Worm (Caenorhabditis elegans) whole organism, L3 larva: ENCODE results near the gene C48B4.9.

Experiments used
- R02D3.7 ChIP-seq: fragments of 150-350 bp; optimal IDR thresholded peaks from 2 replicates; lab custom pipeline; 2014; ENCODE audit warnings: missing biosample characterization, missing genetic modification characterization
- ama-1 ChIP-seq: fragments of 150-350 bp; optimal IDR thresholded peaks from 2 replicates; lab custom pipeline; 2018
- ceh-16 ChIP-seq: sonication (generic microtip); optimal IDR thresholded peaks from 2 replicates; lab custom pipeline; 2017; ENCODE audit warnings: missing biosample characterization, missing genetic modification characterization
- ceh-28 ChIP-seq: fragments of 150-350 bp; optimal IDR thresholded peaks from 2 replicates; lab custom pipeline; 2014; ENCODE audit warnings: missing biosample characterization, missing genetic modification reagents, missing genetic modification characterization
- ceh-82 ChIP-seq: fragments of 150-350 bp; optimal IDR thresholded peaks from 2 replicates; lab custom pipeline; 2014; ENCODE audit warnings: missing biosample characterization, missing genetic modification characterization
- ceh-9 ChIP-seq: sonication (generic microtip); optimal IDR thresholded peaks from 2 replicates; lab custom pipeline; 2018; ENCODE audit warnings: missing biosample characterization, missing genetic modification characterization
- daf-12 ChIP-seq: fragments of 150-350 bp; optimal IDR thresholded peaks from 2 replicates; lab custom pipeline; 2014; ENCODE audit warnings: missing biosample characterization, missing genetic modification reagents, missing genetic modification characterization
- egl-27 ChIP-seq: sonication (generic microtip); optimal IDR thresholded peaks from 4 replicates; lab custom pipeline; 2017; ENCODE audit warnings: missing biosample characterization, missing genetic modification reagents, missing genetic modification characterization
- egl-5 ChIP-seq: fragments of 150-350 bp; optimal IDR thresholded peaks from 2 replicates; lab custom pipeline; 2017; ENCODE audit warnings: missing biosample characterization, missing genetic modification reagents, missing genetic modification characterization, inconsistent platforms
- elt-1 ChIP-seq: fragments of 150-350 bp; optimal IDR thresholded peaks from 2 replicates; lab custom pipeline; 2014; ENCODE audit warnings: missing biosample characterization, missing genetic modification characterization
- elt-2 ChIP-seq: sonication (generic microtip); optimal IDR thresholded peaks from 2 replicates; lab custom pipeline; 2016; ENCODE audit warnings: missing genetic modification reagents, mild to moderate bottlenecking, missing genetic modification characterization, missing compliant biosample characterization
- elt-3 ChIP-seq, 3 experiments: fragments of 150-350 bp in 1 of 3; sonication (generic microtip) in 2 of 3; optimal IDR thresholded peaks; 2 replicates in 2 of 3; 4 replicates in 1 of 3; lab custom pipeline; 2014 to 2017; ENCODE audit warnings: missing biosample characterization in 3 of 3, missing genetic modification characterization in 3 of 3
- eor-1 ChIP-seq, 2 experiments: fragments of 150-350 bp; optimal IDR thresholded peaks; 2 replicates each; lab custom pipeline; 2014 to 2018; ENCODE audit warnings: missing biosample characterization in 2 of 2, missing genetic modification characterization in 2 of 2
- fkh-10 ChIP-seq: sonication (generic microtip); optimal IDR thresholded peaks from 2 replicates; lab custom pipeline; 2017; ENCODE audit warnings: missing biosample characterization, missing genetic modification reagents, missing genetic modification characterization
- fkh-2 ChIP-seq: fragments of 150-350 bp; optimal IDR thresholded peaks from 2 replicates; lab custom pipeline; 2014; ENCODE audit warnings: missing biosample characterization, missing genetic modification reagents, missing genetic modification characterization
- fos-1 ChIP-seq: fragments of 150-350 bp; optimal IDR thresholded peaks from 2 replicates; lab custom pipeline; 2014; ENCODE audit warnings: missing biosample characterization, missing genetic modification characterization
- hmg-11 ChIP-seq: sonication (generic microtip); optimal IDR thresholded peaks from 2 replicates; lab custom pipeline; 2016; ENCODE audit warnings: missing genetic modification characterization, missing compliant biosample characterization
- lin-15B ChIP-seq: fragments of 150-350 bp; optimal IDR thresholded peaks from 2 replicates; lab custom pipeline; 2014; ENCODE audit warnings: missing biosample characterization, missing genetic modification characterization
- lin-39 ChIP-seq: fragments of 150-350 bp; optimal IDR thresholded peaks from 2 replicates; lab custom pipeline; 2018; ENCODE audit warnings: missing biosample characterization, missing genetic modification reagents, missing genetic modification characterization
- lsy-12 ChIP-seq: sonication (generic microtip); optimal IDR thresholded peaks from 2 replicates; lab custom pipeline; 2016; ENCODE audit warnings: mild to moderate bottlenecking, missing genetic modification characterization, missing compliant biosample characterization
- mml-1 ChIP-seq: fragments of 150-350 bp; sonication (generic microtip); optimal IDR thresholded peaks from 3 replicates; lab custom pipeline; 2014; ENCODE audit warnings: missing biosample characterization, missing genetic modification characterization
- nfya-1 ChIP-seq: sonication (generic microtip); optimal IDR thresholded peaks from 2 replicates; lab custom pipeline; 2017; ENCODE audit warnings: missing genetic modification characterization, mild to moderate bottlenecking, missing compliant biosample characterization, antibody characterized with exemption, moderate library complexity; ENCODE audit not compliant: insufficient read depth
- nhr-11 ChIP-seq: fragments of 150-350 bp; optimal IDR thresholded peaks from 2 replicates; lab custom pipeline; 2014; ENCODE audit warnings: missing biosample characterization, missing genetic modification characterization
- nhr-12 ChIP-seq: fragments of 150-350 bp; optimal IDR thresholded peaks from 2 replicates; lab custom pipeline; 2014; ENCODE audit warnings: missing biosample characterization, missing genetic modification characterization
- nhr-23 ChIP-seq: fragments of 150-350 bp; optimal IDR thresholded peaks from 2 replicates; lab custom pipeline; 2014; ENCODE audit warnings: missing biosample characterization, missing genetic modification reagents, missing genetic modification characterization
- nhr-237 ChIP-seq: fragments of 150-350 bp; optimal IDR thresholded peaks from 2 replicates; lab custom pipeline; 2014; ENCODE audit warnings: missing biosample characterization, missing genetic modification characterization
- nhr-25 ChIP-seq: sonication (generic microtip); optimal IDR thresholded peaks from 2 replicates; lab custom pipeline; 2017; ENCODE audit warnings: missing biosample characterization, missing genetic modification characterization
- nhr-28 ChIP-seq: fragments of 150-350 bp; optimal IDR thresholded peaks from 2 replicates; lab custom pipeline; 2014; ENCODE audit warnings: missing biosample characterization, missing genetic modification characterization
- nhr-43 ChIP-seq: sonication (generic microtip); optimal IDR thresholded peaks from 2 replicates; lab custom pipeline; 2016; ENCODE audit warnings: mild to moderate bottlenecking, missing genetic modification characterization, missing compliant biosample characterization; ENCODE audit not compliant: poor library complexity, severe bottlenecking
- nhr-67 ChIP-seq: fragments of 150-350 bp; optimal IDR thresholded peaks from 2 replicates; lab custom pipeline; 2014; ENCODE audit warnings: missing biosample characterization, missing genetic modification characterization
- nhr-77 ChIP-seq: fragments of 150-350 bp; optimal IDR thresholded peaks from 2 replicates; lab custom pipeline; 2014; ENCODE audit warnings: missing biosample characterization, missing genetic modification characterization
- pha-4 ChIP-seq: fragments of 150-350 bp; optimal IDR thresholded peaks from 2 replicates; lab custom pipeline; 2014; ENCODE audit warnings: missing biosample characterization, missing genetic modification reagents, missing genetic modification characterization
- sea-2 ChIP-seq: fragments of 150-350 bp; sonication (generic microtip); optimal IDR thresholded peaks from 4 replicates; lab custom pipeline; 2014; ENCODE audit warnings: missing biosample characterization, missing genetic modification reagents, missing genetic modification characterization
- skn-1 ChIP-seq: fragments of 150-350 bp; optimal IDR thresholded peaks from 2 replicates; lab custom pipeline; 2014; ENCODE audit warnings: missing biosample characterization, missing genetic modification characterization
- snpc-4 ChIP-seq: fragments of 150-350 bp; optimal IDR thresholded peaks from 2 replicates; lab custom pipeline; 2014; ENCODE audit warnings: missing biosample characterization, missing genetic modification characterization
- unc-39 ChIP-seq: sonication (generic microtip); optimal IDR thresholded peaks from 4 replicates; lab custom pipeline; 2017; ENCODE audit warnings: missing biosample characterization, missing genetic modification characterization
- unc-62 ChIP-seq: fragments of 150-350 bp; sonication (generic microtip); optimal IDR thresholded peaks from 4 replicates; lab custom pipeline; 2014; ENCODE audit warnings: missing biosample characterization, missing genetic modification reagents, missing genetic modification characterization
- zag-1 ChIP-seq: fragments of 150-350 bp; optimal IDR thresholded peaks from 2 replicates; lab custom pipeline; 2014; ENCODE audit warnings: missing biosample characterization, missing genetic modification characterization
- ztf-11 ChIP-seq: fragments of 150-350 bp; optimal IDR thresholded peaks from 2 replicates; lab custom pipeline; 2014; ENCODE audit warnings: missing biosample characterization, missing genetic modification characterization
- ztf-4 ChIP-seq: fragments of 150-350 bp; optimal IDR thresholded peaks from 2 replicates; lab custom pipeline; 2014; ENCODE audit warnings: missing biosample characterization, missing genetic modification characterization

C48B4.9 gene

ce11 chrIII:9528824-9529223, 34.3 kb downstream of the C48B4.9 start, which contains the start of gene ZK1098.2:
TSS of gene ZK1098.2 (plus strand) at chrIII:9529159.
- TF ChIP-seq nfya-1 (peak; percentile 34), pha-4 (tag; lab: Kevin White, UChicago) (peak; percentile 69), nhr-11 (tag; lab: Kevin White, UChicago) (no peak)

ce11 chrIII:9526851-9527250, 36.3 kb downstream of the C48B4.9 start, which contains the start of gene ZK1098.6:
TSS of gene ZK1098.6 (plus strand) at chrIII:9527151.
- TF ChIP-seq nhr-11 (tag; lab: Kevin White, UChicago): no peak
- TF ChIP-seq elt-3 (tag; optimal IDR thresholded peaks at IDR 0.05; lab: Kevin White, UChicago): no peak
- TF ChIP-seq lin-39 (tag; lab: Kevin White, UChicago): no peak
- no peak for TF ChIP-seq ztf-11 (tag; lab: Kevin White, UChicago)
- no peak for TF ChIP-seq ztf-4 (tag; lab: Kevin White, UChicago)
- TF ChIP-seq lin-15B (tag; lab: Kevin White, UChicago): no peak
- TF ChIP-seq snpc-4 (tag; lab: Kevin White, UChicago): no peak
- no peak for TF ChIP-seq fkh-2 (tag; lab: Kevin White, UChicago)
- no peak for TF ChIP-seq mml-1 (tag; lab: Kevin White, UChicago)
- no peak for TF ChIP-seq nhr-28
- no peak for TF ChIP-seq nhr-12
- TF ChIP-seq nhr-23 (tag; lab: Kevin White, UChicago): no peak
- TF ChIP-seq ceh-9: no peak

ce11 chrIII:9525252-9525651, 37.9 kb downstream of the C48B4.9 start, which contains the start of gene trpp-3:
TSS of gene trpp-3 (plus strand) at chrIII:9525552.
- TF ChIP-seq sea-2 (GFP tag; lab: Kevin White, UChicago) (no peak), nhr-237 (tag; lab: Kevin White, UChicago) (no peak), nhr-43 (tag; lab: Kevin White, UChicago) (no peak), R02D3.7 (tag; lab: Kevin White, UChicago) (no peak), nhr-67 (no peak), ama-1 (lab: Kevin White, UChicago) (no peak), fkh-10 (no peak), hmg-11 (tag; lab: Kevin White, UChicago) (no peak), nhr-11 (tag; lab: Kevin White, UChicago) (no peak), snpc-4 (tag; lab: Kevin White, UChicago) (no peak), elt-1 (tag; lab: Kevin White, UChicago) (no peak)

- TF ChIP-seq hmg-11 (tag; lab: Kevin White, UChicago) (peak; percentile 22), elt-2 (tag; lab: Kevin White, UChicago) (no peak), daf-12 (tag; lab: Kevin White, UChicago) (no peak), pha-4 (tag; lab: Kevin White, UChicago) (peak; percentile 3), nhr-28 (no peak), nfya-1 (peak; percentile 48)
Measured at ce11 chrIII:9523581-9523980, 39.6 kb downstream of the C48B4.9 start, which contains the start of gene mrps-23. TSS of gene mrps-23 (minus strand) at chrIII:9523672.

- TF ChIP-seq lin-15B (tag; lab: Kevin White, UChicago) (peak; percentile 98), zag-1 (tag; lab: Kevin White, UChicago) (peak; percentile 35), pha-4 (tag; lab: Kevin White, UChicago) (peak; percentile 93), egl-27 (tag; lab: Kevin White, UChicago) (peak; percentile 71), ztf-4 (tag; lab: Kevin White, UChicago) (peak; percentile 50), nhr-25 (peak; percentile 92), skn-1 (peak; percentile 56), R02D3.7 (tag; lab: Kevin White, UChicago) (peak; percentile 77), daf-12 (tag; lab: Kevin White, UChicago) (no peak), nhr-43 (tag; lab: Kevin White, UChicago) (peak; percentile 75), egl-5 (peak; percentile 72), elt-3 (tag; optimal IDR thresholded peaks at IDR 0.05; lab: Kevin White, UChicago) (no peak), ceh-16 (tag; lab: Kevin White, UChicago) (no peak), fos-1 (tag; lab: Kevin White, UChicago) (no peak), nhr-67 (no peak), nfya-1 (peak; percentile 91), lsy-12 (peak; percentile 80), ceh-28 (peak; percentile 76), nhr-11 (tag; lab: Kevin White, UChicago) (peak; percentile 63), nhr-12 (no peak), fkh-10 (peak; percentile 69), nhr-77 (no peak), ceh-82 (tag; lab: Kevin White, UChicago) (peak; percentile 57), lin-39 (tag; lab: Kevin White, UChicago) (peak; percentile 90), elt-1 (tag; lab: Kevin White, UChicago) (peak; percentile 36), unc-39 (tag; lab: Kevin White, UChicago) (no peak), sea-2 (GFP tag; lab: Kevin White, UChicago) (no peak), nhr-28 (no peak), ama-1 (lab: Kevin White, UChicago) (no peak), nhr-23 (tag; lab: Kevin White, UChicago) (peak; percentile 93), unc-62 (GFP tag; lab: Kevin White, UChicago) (no peak), eor-1 (tag; optimal IDR thresholded peaks at IDR 0.05; lab: Kevin White, UChicago) (no peak)
Measured at ce11 chrIII:9521410-9522090, 41.6 kb downstream of the C48B4.9 start, which contains the start of the genes clu-1 and prp-40. TSS of gene clu-1 (minus strand) at chrIII:9521460. TSS of gene prp-40 (plus strand) at chrIII:9522075.
